Fruit fly (Drosophila melanogaster): Measurements from ENCODE around the gene CG5412.

dm6 chr3R:20604078-20604477 lies 27.2 kb downstream of the CG5412 start:
- no peak for TF ChIP-seq Myc (optimal IDR thresholded peaks at IDR 0.05)
- no peak for TF ChIP-seq insv (optimal IDR thresholded peaks at IDR 0.05)
